Worm (Caenorhabditis elegans) whole organism, L4 larva: ENCODE results near the gene Y73F4A.1.

Experiments
- T26A8.4 ChIP-seq: fragments of 200-800 bp; sonication (Bioruptor generic); IDR thresholded peaks from 2 replicates; pipeline ENCODE4 v1.3.6; 2022; ENCODE audit warnings: missing genetic modification characterization, missing compliant biosample characterization
- cey-2 ChIP-seq: sonication (generic microtip); optimal IDR thresholded peaks from 3 replicates; lab custom pipeline; 2017; ENCODE audit warnings: missing genetic modification characterization, mild to moderate bottlenecking, missing compliant biosample characterization, antibody characterized with exemption, borderline replicate concordance; ENCODE audit not compliant: insufficient read depth
- hmg-1.1 ChIP-seq: fragments of 200-800 bp; sonication (Bioruptor generic); IDR thresholded peaks from 2 replicates; pipeline ENCODE4 v1.3.6; 2022; ENCODE audit warnings: missing genetic modification reagents, missing genetic modification characterization, missing compliant biosample characterization
- mdt-29 ChIP-seq: fragments of 200-800 bp; sonication (Bioruptor generic); IDR thresholded peaks from 2 replicates; pipeline ENCODE4 v1.3.6; 2022; ENCODE audit warnings: missing genetic modification reagents, missing genetic modification characterization, missing compliant biosample characterization
- nhr-76 ChIP-seq: fragments of 150-350 bp; optimal IDR thresholded peaks from 2 replicates; lab custom pipeline; 2014; ENCODE audit warnings: missing biosample characterization, missing genetic modification characterization

The Y73F4A.1 gene

ce11 chrIV:9000664-9001063 lies 44.5 kb downstream of the Y73F4A.1 start:
- TF ChIP-seq T26A8.4 (GFP tag; lab: Robert Waterston, UW) (no peak), hmg-1.1 (GFP tag; lab: Robert Waterston, UW) (no peak), mdt-29 (GFP tag; lab: Robert Waterston, UW) (no peak)
- TF ChIP-seq, all 104 proteins: peak for 0

ce11 chrIV:8994487-8994886 lies 50.7 kb downstream of the Y73F4A.1 start:
- no peak for TF ChIP-seq cey-2 (tag; lab: Kevin White, UChicago)
- TF ChIP-seq nhr-76 (tag; lab: Kevin White, UChicago): no peak
